Fruit fly (Drosophila melanogaster) whole organism, embryonic: ENCODE measurements around the gene foi.

ENCODE experiments used
- Bdp1 ChIP-seq: fragments of 200-800 bp; sonication (Bioruptor generic); optimal IDR thresholded peaks from 3 replicates; lab custom pipeline; 2016; ENCODE audit warnings: missing biosample characterization, missing genetic modification characterization
- CG10147 ChIP-seq: fragments of 200-800 bp; sonication (Bioruptor generic); optimal IDR thresholded peaks from 2 replicates; lab custom pipeline; 2019; ENCODE audit warnings: missing biosample characterization, mild to moderate bottlenecking, missing genetic modification characterization, moderate library complexity
- CG10431 ChIP-seq: fragments of 200-800 bp; sonication (Bioruptor generic); optimal IDR thresholded peaks from 3 replicates; lab custom pipeline; 2018; ENCODE audit warnings: missing biosample characterization, mild to moderate bottlenecking, missing genetic modification characterization
- CG10543 ChIP-seq: fragments of 200-800 bp; sonication (Bioruptor generic); optimal IDR thresholded peaks from 3 replicates; lab custom pipeline; 2017; ENCODE audit warnings: missing biosample characterization, mild to moderate bottlenecking, missing genetic modification characterization, moderate library complexity
- CG10979 ChIP-seq: fragments of 200-800 bp; sonication (Bioruptor generic); optimal IDR thresholded peaks from 2 replicates; lab custom pipeline; 2018; ENCODE audit warnings: missing biosample characterization, mild to moderate bottlenecking, missing genetic modification characterization, moderate library complexity
- CG11093 ChIP-seq: fragments of 200-800 bp; sonication (Bioruptor generic); IDR thresholded peaks from 3 replicates; pipeline ENCODE4 v1.3.6; 2022; ENCODE audit warnings: missing biosample characterization, missing genetic modification characterization
- CG1233 ChIP-seq: fragments of 200-800 bp; sonication (Bioruptor generic); optimal IDR thresholded peaks from 4 replicates; lab custom pipeline; 2018; ENCODE audit warnings: missing biosample characterization, mild to moderate bottlenecking, missing genetic modification characterization
- CG12391 ChIP-seq: fragments of 200-800 bp; sonication (Bioruptor generic); optimal IDR thresholded peaks from 3 replicates; lab custom pipeline; 2018; ENCODE audit warnings: missing biosample characterization, mild to moderate bottlenecking, missing genetic modification characterization, moderate library complexity
- CG12744 ChIP-seq: fragments of 200-800 bp; sonication (Bioruptor generic); optimal IDR thresholded peaks from 2 replicates; lab custom pipeline; 2016; ENCODE audit warnings: missing biosample characterization, missing genetic modification characterization
- CG13123 ChIP-seq: fragments of 200-800 bp; sonication (Bioruptor generic); optimal IDR thresholded peaks from 2 replicates; lab custom pipeline; 2016; ENCODE audit warnings: missing biosample characterization, missing genetic modification characterization
- CG14441 ChIP-seq: fragments of 200-800 bp; sonication (Bioruptor generic); IDR thresholded peaks from 2 replicates; pipeline ENCODE4 v1.3.6; 2022; ENCODE audit warnings: missing biosample characterization, missing genetic modification characterization
- CG1647 ChIP-seq: fragments of 200-800 bp; sonication (Bioruptor generic); optimal IDR thresholded peaks from 3 replicates; lab custom pipeline; 2016; ENCODE audit warnings: missing biosample characterization, missing genetic modification characterization
- CG17328 ChIP-seq: fragments of 200-800 bp; sonication (Bioruptor generic); IDR thresholded peaks from 2 replicates; pipeline ENCODE4 v1.3.6; 2022; ENCODE audit warnings: missing biosample characterization, missing genetic modification characterization
- CG17568 ChIP-seq: fragments of 200-800 bp; sonication (Bioruptor generic); optimal IDR thresholded peaks from 2 replicates; lab custom pipeline; 2018; ENCODE audit warnings: missing biosample characterization, mild to moderate bottlenecking, missing genetic modification characterization, moderate library complexity
- CG18619 ChIP-seq: fragments of 200-800 bp; sonication (Bioruptor generic); optimal IDR thresholded peaks from 3 replicates; lab custom pipeline; 2017; ENCODE audit warnings: missing biosample characterization, mild to moderate bottlenecking, missing genetic modification characterization
- CG34422 ChIP-seq: fragments of 200-800 bp; sonication (Bioruptor generic); IDR thresholded peaks from 3 replicates; pipeline ENCODE4 v1.3.6; 2022; ENCODE audit warnings: missing biosample characterization, missing genetic modification characterization
- CG3847 ChIP-seq: fragments of 200-800 bp; sonication (Bioruptor generic); IDR thresholded peaks from 2 replicates; pipeline ENCODE4 v1.3.6; 2022; ENCODE audit warnings: missing biosample characterization, missing genetic modification characterization
- CG4404 ChIP-seq: fragments of 200-800 bp; sonication (Bioruptor generic); IDR thresholded peaks from 2 replicates; pipeline ENCODE4 v1.3.6; 2022; ENCODE audit warnings: missing biosample characterization, missing genetic modification characterization
- CG5245 ChIP-seq: fragments of 200-800 bp; sonication (Bioruptor generic); optimal IDR thresholded peaks from 3 replicates; lab custom pipeline; 2016; ENCODE audit warnings: missing biosample characterization, missing genetic modification characterization
- CG5953 ChIP-seq: fragments of 200-800 bp; sonication (Bioruptor generic); IDR thresholded peaks from 2 replicates; pipeline ENCODE4 v1.3.6; 2022; ENCODE audit warnings: missing biosample characterization, missing genetic modification characterization
- CG8478 ChIP-seq: fragments of >200 bp; optimal IDR thresholded peaks from 2 replicates; lab custom pipeline; 2018
- CG8765 ChIP-seq: fragments of 200-800 bp; sonication (Bioruptor generic); IDR thresholded peaks from 2 replicates; pipeline ENCODE4 v1.3.6; 2022; ENCODE audit warnings: missing biosample characterization, missing genetic modification characterization
- CG8944 ChIP-seq: fragments of 200-800 bp; sonication (Bioruptor generic); optimal IDR thresholded peaks from 3 replicates; lab custom pipeline; 2016; ENCODE audit warnings: missing biosample characterization, missing genetic modification characterization
- CG9215 ChIP-seq: fragments of 200-800 bp; sonication (Bioruptor generic); IDR thresholded peaks from 2 replicates; pipeline ENCODE4 v1.3.6; 2022; ENCODE audit warnings: missing biosample characterization, missing genetic modification characterization
- CG9797 ChIP-seq: fragments of 200-800 bp; sonication (Bioruptor generic); optimal IDR thresholded peaks from 3 replicates; lab custom pipeline; 2018; ENCODE audit warnings: missing biosample characterization, mild to moderate bottlenecking, missing genetic modification characterization
- Doc3 ChIP-seq: fragments of 200-800 bp; sonication (Bioruptor generic); IDR thresholded peaks from 3 replicates; pipeline ENCODE4 v1.3.6; 2022; ENCODE audit warnings: missing biosample characterization, missing genetic modification characterization; ENCODE audit not compliant: partially characterized antibody
- Ets65A ChIP-seq: fragments of 200-800 bp; sonication (Bioruptor generic); peaks from one replicate; lab custom pipeline; 2016; ENCODE audit warnings: missing biosample characterization, missing genetic modification characterization
- Hr3 ChIP-seq: fragments of 200-800 bp; sonication (Bioruptor generic); optimal IDR thresholded peaks from 3 replicates; lab custom pipeline; 2016; ENCODE audit warnings: missing biosample characterization, missing genetic modification characterization
- Lim3 ChIP-seq: fragments of 200-800 bp; sonication (Bioruptor generic); IDR thresholded peaks from 2 replicates; pipeline ENCODE4 v1.3.6; 2022; ENCODE audit warnings: missing biosample characterization, missing genetic modification characterization
- Med ChIP-seq: fragments of 200-800 bp; sonication (Bioruptor generic); peaks from one replicate; lab custom pipeline; 2016; ENCODE audit warnings: missing biosample characterization, missing genetic modification characterization, mild to moderate bottlenecking, inconsistent platforms, moderate library complexity
- NC2α ChIP-seq: fragments of 200-800 bp; sonication (Bioruptor generic); optimal IDR thresholded peaks from 2 replicates; lab custom pipeline; 2016; ENCODE audit warnings: missing biosample characterization, missing genetic modification characterization
- Nf-YC ChIP-seq: fragments of 200-800 bp; optimal IDR thresholded peaks from 3 replicates; lab custom pipeline; 2019; ENCODE audit warnings: missing biosample characterization, mild to moderate bottlenecking, missing genetic modification characterization, moderate library complexity
- NfI ChIP-seq: fragments of 200-800 bp; sonication (Bioruptor generic); optimal IDR thresholded peaks from 3 replicates; lab custom pipeline; 2018; ENCODE audit warnings: missing biosample characterization, mild to moderate bottlenecking, missing genetic modification characterization, moderate library complexity
- Xbp1 ChIP-seq: fragments of 200-800 bp; sonication (Bioruptor generic); optimal IDR thresholded peaks from 3 replicates; lab custom pipeline; 2016; ENCODE audit warnings: missing biosample characterization, mild to moderate bottlenecking, missing genetic modification characterization
- abd-A ChIP-seq: fragments of 200-800 bp; sonication (Bioruptor generic); optimal IDR thresholded peaks from 3 replicates; lab custom pipeline; 2019; ENCODE audit warnings: missing biosample characterization, mild to moderate bottlenecking, missing genetic modification characterization, moderate library complexity
- cas ChIP-seq: fragments of 200-800 bp; sonication (Bioruptor generic); IDR thresholded peaks from 2 replicates; pipeline ENCODE4 v1.3.6; 2022; ENCODE audit warnings: missing biosample characterization, missing genetic modification characterization
- eyg ChIP-seq: fragments of 200-800 bp; sonication (Bioruptor generic); optimal IDR thresholded peaks from 3 replicates; lab custom pipeline; 2016; ENCODE audit warnings: missing biosample characterization, missing genetic modification characterization
- grn ChIP-seq: fragments of 200-800 bp; sonication (Bioruptor generic); optimal IDR thresholded peaks from 3 replicates; lab custom pipeline; 2017; ENCODE audit warnings: missing biosample characterization, missing genetic modification characterization
- hbn ChIP-seq: fragments of 200-800 bp; sonication (Bioruptor generic); IDR thresholded peaks from 2 replicates; pipeline ENCODE4 v1.3.6; 2022; ENCODE audit warnings: missing biosample characterization, missing genetic modification characterization; ENCODE audit not compliant: partially characterized antibody
- hth ChIP-seq: fragments of >200 bp; optimal IDR thresholded peaks from 2 replicates; lab custom pipeline; 2017; ENCODE audit warnings: inconsistent platforms
- kah ChIP-seq: fragments of 200-800 bp; sonication (Bioruptor generic); optimal IDR thresholded peaks from 2 replicates; lab custom pipeline; 2018; ENCODE audit warnings: missing biosample characterization, mild to moderate bottlenecking, missing genetic modification characterization
- kay ChIP-seq: fragments of 200-800 bp; sonication (Bioruptor generic); optimal IDR thresholded peaks from 2 replicates; lab custom pipeline; 2016; ENCODE audit warnings: missing biosample characterization, missing genetic modification characterization
- mam ChIP-seq: fragments of 200-800 bp; sonication (Bioruptor generic); optimal IDR thresholded peaks from 3 replicates; lab custom pipeline; 2016; ENCODE audit warnings: missing biosample characterization, missing genetic modification characterization
- peb ChIP-seq: fragments of 200-800 bp; sonication (Bioruptor generic); IDR thresholded peaks from 2 replicates; pipeline ENCODE4 v1.3.6; 2022; ENCODE audit warnings: missing biosample characterization, missing genetic modification characterization
- pnt ChIP-seq: fragments of 200-800 bp; sonication (Bioruptor generic); optimal IDR thresholded peaks from 3 replicates; lab custom pipeline; 2016; ENCODE audit warnings: missing biosample characterization, missing genetic modification characterization
- pum ChIP-seq: fragments of 200-800 bp; sonication (Bioruptor generic); optimal IDR thresholded peaks from 2 replicates; lab custom pipeline; 2016; ENCODE audit warnings: missing biosample characterization, missing genetic modification characterization
- seq ChIP-seq: fragments of 200-800 bp; sonication (Bioruptor generic); IDR thresholded peaks from 2 replicates; pipeline ENCODE4 v1.3.6; 2022; ENCODE audit warnings: missing biosample characterization, missing genetic modification characterization
- shn ChIP-seq: fragments of 200-800 bp; sonication (Bioruptor generic); optimal IDR thresholded peaks from 3 replicates; lab custom pipeline; 2016; ENCODE audit warnings: missing biosample characterization, missing genetic modification characterization
- sqz ChIP-seq: fragments of 200-800 bp; sonication (Bioruptor generic); optimal IDR thresholded peaks from 3 replicates; lab custom pipeline; 2018; ENCODE audit warnings: missing biosample characterization, mild to moderate bottlenecking, missing genetic modification characterization
- ssp ChIP-seq: fragments of 200-800 bp; sonication (Bioruptor generic); IDR thresholded peaks from 2 replicates; pipeline ENCODE4 v1.3.6; 2022; ENCODE audit warnings: missing biosample characterization, missing genetic modification characterization
- tup ChIP-seq: fragments of 200-800 bp; sonication (Bioruptor generic); optimal IDR thresholded peaks from 2 replicates; lab custom pipeline; 2016; ENCODE audit warnings: missing biosample characterization, mild to moderate bottlenecking, missing genetic modification characterization, moderate library complexity
- yki ChIP-seq: fragments of >200 bp; optimal IDR thresholded peaks from 3 replicates; lab custom pipeline; 2018
- zfh1 ChIP-seq: fragments of 200-800 bp; sonication (Bioruptor generic); IDR thresholded peaks from 3 replicates; pipeline ENCODE4 v1.3.6; 2022; ENCODE audit warnings: missing biosample characterization, missing genetic modification characterization

Gene foi

DNA sequence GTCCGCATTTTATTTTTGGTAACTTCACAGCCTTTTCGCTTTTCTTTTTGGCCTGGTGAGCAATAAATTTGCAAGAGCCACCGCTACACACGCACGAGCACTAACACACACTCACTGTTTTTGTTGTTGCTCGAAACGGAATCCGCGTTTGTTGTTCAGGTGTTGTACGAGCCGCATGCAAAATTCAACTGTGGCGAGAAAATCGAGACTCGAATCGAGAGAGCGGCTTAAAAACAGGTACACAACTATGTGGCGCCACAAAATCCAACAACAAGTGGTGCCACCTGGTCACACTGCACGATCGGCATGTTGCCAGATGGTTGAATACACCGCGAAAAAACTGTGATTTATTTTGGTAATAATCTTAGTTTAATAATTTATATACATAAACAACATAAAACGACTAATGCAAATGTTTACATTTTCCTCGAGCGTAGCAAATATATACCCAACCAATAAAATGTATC lies 18.0 kb upstream of the foi start, which contains the start of gene CG43163 (continued):
- TF ChIP-seq CG1647 (no peak), CG5953 (0 out of 2 replicates have a peak, but pooled peaks have one; percentile 28), CG10147 (GFP tag; lab: Kevin White, UChicago) (peak; percentile 39), pum (peak; percentile 24), hth (lab: Kevin White, UChicago) (no peak), CG4404 (no peak), CG9797 (peak; percentile 83), yki (lab: Kevin White, UChicago) (no peak), CG8944 (GFP tag; lab: Kevin White, UChicago) (no peak), CG5245 (GFP tag; lab: Kevin White, UChicago) (peak; percentile 48), CG17568 (GFP tag; lab: Kevin White, UChicago) (no peak), CG10431 (peak; percentile 37), CG9215 (GFP tag; lab: Robert Waterston, UW) (peak; percentile 37; the same call in 1 of the 2 replicates), kah (GFP tag; lab: Kevin White, UChicago) (peak; percentile 53), grn (no peak), CG12744 (GFP tag; lab: Kevin White, UChicago) (peak; percentile 56), seq (no peak), NC2α (GFP tag; lab: Kevin White, UChicago) (peak; percentile 5), CG12391 (tag; lab: Kevin White, UChicago) (peak; percentile 81), CG8478 (lab: Kevin White, UChicago) (no peak), eyg (GFP tag; lab: Kevin White, UChicago) (no peak), Med (GFP tag; lab: Kevin White, UChicago) (peak; percentile 93), shn (GFP tag; lab: Kevin White, UChicago) (no peak), CG34422 (GFP tag; lab: Robert Waterston, UW) (peak; percentile 78), sqz (GFP tag; lab: Kevin White, UChicago) (no peak), Doc3 (GFP tag; lab: Robert Waterston, UW) (no peak), mam (GFP tag; lab: Kevin White, UChicago) (peak; percentile 27), Nf-YC (tag; lab: Kevin White, UChicago) (peak; percentile 38), pnt (GFP tag; lab: Kevin White, UChicago) (no peak), zfh1 (peak; percentile 71), CG10979 (tag; lab: Kevin White, UChicago) (peak; percentile 71), CG8765 (GFP tag; lab: Robert Waterston, UW) (peak; percentile 14; the same call in 1 of the 2 replicates), CG10543 (GFP tag; lab: Kevin White, UChicago) (peak; percentile 42), tup (GFP tag; lab: Kevin White, UChicago) (peak; percentile 22), CG14441 (GFP tag; lab: Robert Waterston, UW) (peak; percentile 66), CG1233 (GFP tag; lab: Kevin White, UChicago) (peak; percentile 52), kay (GFP tag; lab: Kevin White, UChicago) (no peak), abd-A (tag; lab: Kevin White, UChicago) (no peak), NfI (GFP tag; lab: Kevin White, UChicago) (peak; percentile 52), hbn (GFP tag; lab: Robert Waterston, UW) (peak; percentile 32; the same call in 1 of the 2 replicates), ssp (GFP tag; lab: Robert Waterston, UW) (0 out of 2 replicates have a peak, but pooled peaks have one; percentile 35), Hr3 (GFP tag; lab: Kevin White, UChicago) (peak; percentile 66), CG13123 (GFP tag; lab: Kevin White, UChicago) (peak; percentile 34), Ets65A (GFP tag; lab: Kevin White, UChicago) (no peak), Bdp1 (peak; percentile 10), CG11093 (GFP tag; lab: Robert Waterston, UW) (no peak), CG3847 (GFP tag; lab: Robert Waterston, UW) (peak; percentile 78), cas (GFP tag; lab: Robert Waterston, UW) (no peak), CG18619 (peak; percentile 26), CG17328 (GFP tag; lab: Robert Waterston, UW) (peak; percentile 81), Xbp1 (GFP tag; lab: Kevin White, UChicago) (peak; percentile 78), peb (no peak; the same call in 1 of the 2 replicates), Lim3 (GFP tag; lab: Robert Waterston, UW) (no peak)
